Worm (Caenorhabditis elegans) whole organism, young adult: ENCODE measurements around the gene prx-6.

Source experiments
- B0261.1 ChIP-seq: sonication (generic microtip); optimal IDR thresholded peaks from 2 replicates; lab custom pipeline; 2016; ENCODE audit warnings: mild to moderate bottlenecking, missing genetic modification characterization, moderate library complexity, missing compliant biosample characterization
- B0336.3 ChIP-seq: fragments of 200-800 bp; sonication (Bioruptor generic); IDR thresholded peaks from 2 replicates; pipeline ENCODE4 v1.3.6; 2022; ENCODE audit warnings: missing genetic modification characterization, missing compliant biosample characterization
- F22D6.2 ChIP-seq: sonication (generic microtip); optimal IDR thresholded peaks from 2 replicates; lab custom pipeline; 2016; ENCODE audit warnings: mild to moderate bottlenecking, missing genetic modification characterization, missing compliant biosample characterization
- F37B4.10 ChIP-seq: fragments of 200-800 bp; sonication (Bioruptor generic); IDR thresholded peaks from 2 replicates; pipeline ENCODE4 v1.3.6; 2022; ENCODE audit warnings: missing genetic modification characterization, missing compliant biosample characterization
- F49E8.2 ChIP-seq: sonication (generic microtip); optimal IDR thresholded peaks from 3 replicates; lab custom pipeline; 2017; ENCODE audit warnings: missing genetic modification characterization, mild to moderate bottlenecking, missing compliant biosample characterization, antibody characterized with exemption, moderate library complexity; ENCODE audit not compliant: insufficient read depth
- F57A8.1 ChIP-seq: fragments of 200-800 bp; sonication (Bioruptor generic); optimal IDR thresholded peaks from 2 replicates; lab custom pipeline; 2018; ENCODE audit warnings: mild to moderate bottlenecking, missing genetic modification characterization, moderate library complexity, missing compliant biosample characterization
- K11D2.4 ChIP-seq: fragments of 200-800 bp; sonication (Bioruptor generic); IDR thresholded peaks from 2 replicates; pipeline ENCODE4 v1.3.6; 2022; ENCODE audit warnings: missing genetic modification reagents, missing genetic modification characterization, missing compliant biosample characterization
- Y53G8AR.9 ChIP-seq: fragments of 200-800 bp; sonication (Bioruptor generic); conservative IDR thresholded peaks from 2 replicates; pipeline ENCODE4 v1.3.6; 2022; ENCODE audit warnings: missing genetic modification reagents, missing genetic modification characterization, missing compliant biosample characterization
- Y67H2A.10 ChIP-seq: fragments of 200-800 bp; sonication (Bioruptor generic); conservative IDR thresholded peaks from 2 replicates; pipeline ENCODE4 v1.3.6; 2022; ENCODE audit warnings: missing genetic modification reagents, missing genetic modification characterization, missing compliant biosample characterization
- akir-1 ChIP-seq: fragments of 200-800 bp; sonication (Bioruptor generic); optimal IDR thresholded peaks from 2 replicates; lab custom pipeline; 2018; ENCODE audit warnings: mild to moderate bottlenecking, missing genetic modification characterization, moderate library complexity, missing compliant biosample characterization
- ama-1 ChIP-seq, 3 experiments: fragments of 150-350 bp in 1 of 3; sonication (generic microtip) in 2 of 3; optimal IDR thresholded peaks; 2 replicates each; lab custom pipeline; 2014 to 2018; ENCODE audit warnings: missing biosample characterization in 2 of 3, missing genetic modification characterization in 2 of 3, missing genetic modification reagents in 2 of 3
- aptf-2 ChIP-seq: fragments of 200-800 bp; sonication (Bioruptor generic); conservative IDR thresholded peaks from 2 replicates; pipeline ENCODE4 v1.3.6; 2022; ENCODE audit warnings: missing genetic modification reagents, missing genetic modification characterization, missing compliant biosample characterization
- aptf-3 ChIP-seq: fragments of 200-800 bp; sonication (Bioruptor generic); IDR thresholded peaks from 2 replicates; pipeline ENCODE4 v1.3.6; 2022; ENCODE audit warnings: missing genetic modification characterization, missing compliant biosample characterization
- athp-1 ChIP-seq: sonication (generic microtip); optimal IDR thresholded peaks from 2 replicates; lab custom pipeline; 2017; ENCODE audit warnings: mild to moderate bottlenecking, missing genetic modification characterization, missing compliant biosample characterization
- attf-3 ChIP-seq: fragments of 200-800 bp; sonication (Bioruptor generic); conservative IDR thresholded peaks from 2 replicates; pipeline ENCODE4 v1.3.6; 2022; ENCODE audit warnings: missing genetic modification reagents, missing genetic modification characterization, missing compliant biosample characterization
- bed-1 ChIP-seq: fragments of 200-800 bp; sonication (Bioruptor generic); IDR thresholded peaks from 2 replicates; pipeline ENCODE4 v1.3.6; 2022; ENCODE audit warnings: missing genetic modification reagents, missing genetic modification characterization, missing compliant biosample characterization
- bed-2 ChIP-seq: fragments of 200-800 bp; sonication (Bioruptor generic); IDR thresholded peaks from 2 replicates; pipeline ENCODE4 v1.3.6; 2022; ENCODE audit warnings: missing genetic modification reagents, missing genetic modification characterization, missing compliant biosample characterization
- ceh-40 ChIP-seq: fragments of 200-800 bp; sonication (Bioruptor generic); IDR thresholded peaks from 2 replicates; pipeline ENCODE4 v1.3.6; 2022; ENCODE audit warnings: missing genetic modification characterization, missing compliant biosample characterization
- ceh-91 ChIP-seq: fragments of 200-800 bp; sonication (Bioruptor generic); IDR thresholded peaks from 2 replicates; pipeline ENCODE4 v1.3.6; 2022; ENCODE audit warnings: missing genetic modification reagents, missing genetic modification characterization, missing compliant biosample characterization
- dox-1 ChIP-seq: fragments of 200-800 bp; sonication (Bioruptor generic); IDR thresholded peaks from 2 replicates; pipeline ENCODE4 v1.3.6; 2022; ENCODE audit warnings: missing genetic modification reagents, missing genetic modification characterization, missing compliant biosample characterization
- ekl-4 ChIP-seq: fragments of 200-800 bp; sonication (Bioruptor generic); IDR thresholded peaks from 2 replicates; pipeline ENCODE4 v1.3.6; 2022; ENCODE audit warnings: missing genetic modification reagents, missing genetic modification characterization, missing compliant biosample characterization
- fkh-3 ChIP-seq: sonication (generic microtip); optimal IDR thresholded peaks from 2 replicates; lab custom pipeline; 2016; ENCODE audit warnings: mild to moderate bottlenecking, missing genetic modification characterization, missing compliant biosample characterization
- gei-17 ChIP-seq: fragments of 200-800 bp; sonication (Bioruptor generic); optimal IDR thresholded peaks from 2 replicates; lab custom pipeline; 2018; ENCODE audit warnings: mild to moderate bottlenecking, missing genetic modification characterization, missing compliant biosample characterization
- hmg-1.2 ChIP-seq: fragments of 200-800 bp; sonication (Bioruptor generic); IDR thresholded peaks from 2 replicates; pipeline ENCODE4 v1.3.6; 2022; ENCODE audit warnings: missing genetic modification reagents, missing genetic modification characterization, missing compliant biosample characterization
- hrde-1 ChIP-seq: sonication (generic microtip); optimal IDR thresholded peaks from 2 replicates; lab custom pipeline; 2016; ENCODE audit warnings: missing genetic modification characterization, mild to moderate bottlenecking, missing compliant biosample characterization, moderate library complexity, missing genotype, missing genetic modification reagents, borderline replicate concordance
- lin-40 ChIP-seq: sonication (generic microtip); optimal IDR thresholded peaks from 2 replicates; lab custom pipeline; 2016; ENCODE audit warnings: missing genetic modification characterization, mild to moderate bottlenecking, missing compliant biosample characterization, missing genotype, missing genetic modification reagents
- lir-1 ChIP-seq: fragments of 200-800 bp; sonication (Bioruptor generic); conservative IDR thresholded peaks from 2 replicates; pipeline ENCODE4 v1.3.6; 2022; ENCODE audit warnings: missing genetic modification reagents, missing genetic modification characterization, missing compliant biosample characterization
- mes-4 ChIP-seq: sonication (generic microtip); optimal IDR thresholded peaks from 2 replicates; lab custom pipeline; 2016; ENCODE audit warnings: missing genotype, missing genetic modification characterization, missing compliant biosample characterization
- nfya-1 ChIP-seq: sonication (generic microtip); optimal IDR thresholded peaks from 2 replicates; lab custom pipeline; 2017; ENCODE audit warnings: antibody characterized with exemption, missing compliant biosample characterization, missing genetic modification characterization, borderline replicate concordance; ENCODE audit not compliant: insufficient read depth
- pha-4 ChIP-seq: fragments of 150-350 bp; sonication (generic microtip); optimal IDR thresholded peaks from 2 replicates; lab custom pipeline; 2014; ENCODE audit warnings: missing biosample characterization, missing genetic modification reagents, missing genetic modification characterization
- rcor-1 ChIP-seq: fragments of 200-800 bp; sonication (Bioruptor generic); IDR thresholded peaks from 2 replicates; pipeline ENCODE4 v1.3.6; 2022; ENCODE audit warnings: missing genetic modification reagents, missing genetic modification characterization, missing compliant biosample characterization
- rpc-1 ChIP-seq, 2 experiments: fragments of 150-350 bp in 1 of 2; sonication (generic microtip) in 1 of 2; optimal IDR thresholded peaks; 2 replicates each; lab custom pipeline; 2014 to 2018; ENCODE audit warnings: missing biosample characterization in 1 of 2, missing genetic modification characterization in 1 of 2, missing genetic modification reagents in 1 of 2, missing genotype in 1 of 2
- tbx-9 ChIP-seq: sonication (generic microtip); optimal IDR thresholded peaks from 2 replicates; lab custom pipeline; 2016; ENCODE audit warnings: borderline replicate concordance, missing genetic modification characterization, inconsistent platforms, missing compliant biosample characterization
- unc-130 ChIP-seq: sonication (generic microtip); optimal IDR thresholded peaks from 2 replicates; lab custom pipeline; 2016; ENCODE audit warnings: missing genetic modification reagents, missing genetic modification characterization, missing compliant biosample characterization
- xnd-1 ChIP-seq: sonication (generic microtip); optimal IDR thresholded peaks from 2 replicates; lab custom pipeline; 2016; ENCODE audit warnings: missing genotype, missing genetic modification reagents, missing genetic modification characterization, missing compliant biosample characterization
- ztf-26 ChIP-seq: sonication (generic microtip); optimal IDR thresholded peaks from 2 replicates; lab custom pipeline; 2017; ENCODE audit warnings: missing genetic modification characterization, missing compliant biosample characterization
- ztf-6 ChIP-seq: fragments of 200-800 bp; sonication (Bioruptor generic); IDR thresholded peaks from 2 replicates; pipeline ENCODE4 v1.3.6; 2022; ENCODE audit warnings: missing genetic modification reagents, missing genetic modification characterization, missing compliant biosample characterization

prx-6 gene

DNA sequence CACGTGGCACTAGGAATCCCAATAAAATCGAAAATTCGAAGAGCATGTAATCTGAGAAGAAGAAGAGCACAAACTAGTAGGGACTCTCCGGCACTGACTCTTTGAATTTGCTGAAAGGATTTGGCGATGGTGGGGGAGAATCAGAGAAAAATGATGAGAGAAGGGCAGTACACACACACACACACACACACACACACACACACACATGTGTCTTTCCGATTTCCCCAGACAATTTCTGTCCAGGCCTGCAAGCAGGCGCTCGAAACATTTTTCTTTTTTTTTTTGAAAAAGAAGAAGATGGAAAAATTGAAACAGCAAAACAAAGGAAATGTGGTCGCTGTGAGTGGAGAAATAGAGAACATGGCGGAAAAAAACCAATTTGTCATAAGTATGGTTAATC is 10.2 kb upstream of the prx-6 start, which contains the start of gene tig-2 (continued):
- TF ChIP-seq dox-1 (no peak), bed-1 (GFP tag; lab: Robert Waterston, UW) (no peak), xnd-1 (tag; lab: Kevin White, UChicago) (no peak), ceh-40 (no peak), K11D2.4 (GFP tag; lab: Robert Waterston, UW) (peak; percentile 52; the same call in 1 of the 2 replicates), ztf-6 (no peak), athp-1 (tag; lab: Kevin White, UChicago) (no peak), hmg-1.2 (GFP tag; lab: Robert Waterston, UW) (no peak), ztf-26 (tag; lab: Kevin White, UChicago) (peak; percentile 38)

DNA sequence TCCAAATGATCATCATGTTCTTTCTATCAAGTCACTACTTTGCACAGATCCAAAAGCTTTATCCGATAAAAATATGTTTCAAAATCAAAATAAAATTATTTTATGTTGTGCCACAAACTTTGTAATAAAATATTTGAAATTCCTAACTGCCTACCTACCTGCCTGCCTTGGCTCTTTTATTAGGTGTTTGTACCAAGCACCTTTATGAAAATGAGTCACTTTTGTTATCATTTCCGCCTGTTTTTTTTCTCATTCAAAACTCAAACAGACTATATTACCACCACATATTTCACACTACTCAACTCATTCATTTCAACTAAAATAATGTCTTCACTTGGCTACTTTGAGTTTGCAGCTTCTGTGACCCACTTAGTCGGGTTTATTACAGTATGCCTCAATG is 4.6 kb upstream of the prx-6 start, which contains the start of gene F39G3.4:
TSS of gene F39G3.4 (plus strand) at position 301 of the 400 bp plus-strand sequence.
- TF ChIP-seq unc-130 (GFP tag; lab: Kevin White, UChicago) (no peak), rpc-1 (optimal IDR thresholded peaks at IDR 0.05; lab: Kevin White, UChicago) (no peak), rpc-1 (tag; optimal IDR thresholded peaks at IDR 0.05; lab: Kevin White, UChicago) (no peak), bed-2 (GFP tag; lab: Robert Waterston, UW) (no peak), ama-1 (optimal IDR thresholded peaks at IDR 0.05; lab: Kevin White, UChicago) (no peak), ama-1 (GFP tag; optimal IDR thresholded peaks at IDR 0.05; lab: Kevin White, UChicago) (no peak), F57A8.1 (no peak), B0261.1 (tag; lab: Kevin White, UChicago) (no peak), F37B4.10 (GFP tag; lab: Robert Waterston, UW) (no peak), hmg-1.2 (GFP tag; lab: Robert Waterston, UW) (no peak), ekl-4 (GFP tag; lab: Robert Waterston, UW) (no peak), F49E8.2 (tag; lab: Kevin White, UChicago) (no peak), hrde-1 (no peak), gei-17 (GFP tag; lab: Kevin White, UChicago) (no peak), attf-3 (no peak)

DNA sequence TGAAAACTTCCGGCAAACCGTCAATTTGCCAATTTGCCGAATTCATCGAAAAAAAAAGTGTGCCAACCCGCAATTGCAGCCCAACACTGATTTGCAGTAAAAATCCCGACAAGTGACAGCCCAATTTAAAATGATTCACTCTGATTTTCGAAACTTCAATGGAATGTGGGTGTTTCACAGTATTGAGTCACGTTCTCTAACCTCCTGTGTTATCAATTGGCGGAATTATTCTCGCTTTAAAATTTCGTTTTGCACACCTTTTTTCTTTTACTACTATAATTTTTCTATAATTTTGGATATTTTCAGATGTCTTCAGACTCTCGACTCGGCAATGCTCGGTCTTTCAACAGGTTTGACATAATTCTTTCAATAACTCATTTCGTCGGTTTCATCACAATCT is 2.4 kb upstream of the prx-6 start, which contains the start of gene F39G3.5:
TSS of gene F39G3.5 (plus strand) at position 301 of the 400 bp plus-strand sequence.
- TF ChIP-seq mes-4 (tag; lab: Kevin White, UChicago) (no peak), aptf-2 (GFP tag; lab: Robert Waterston, UW) (no peak), ztf-26 (tag; lab: Kevin White, UChicago) (no peak), F37B4.10 (GFP tag; lab: Robert Waterston, UW) (no peak), nfya-1 (tag; lab: Kevin White, UChicago) (no peak), aptf-3 (GFP tag; lab: Robert Waterston, UW) (no peak), lir-1 (GFP tag; lab: Robert Waterston, UW) (no peak), B0336.3 (GFP tag; lab: Robert Waterston, UW) (no peak), F22D6.2 (no peak), ceh-91 (GFP tag; lab: Robert Waterston, UW) (no peak), unc-130 (GFP tag; lab: Kevin White, UChicago) (no peak), tbx-9 (tag; lab: Kevin White, UChicago) (no peak), rcor-1 (GFP tag; lab: Robert Waterston, UW) (no peak), fkh-3 (tag; lab: Kevin White, UChicago) (no peak), pha-4 (tag; lab: Kevin White, UChicago) (no peak), lin-40 (tag; lab: Kevin White, UChicago) (no peak), Y67H2A.10 (GFP tag; lab: Robert Waterston, UW) (no peak), akir-1 (GFP tag; lab: Kevin White, UChicago) (no peak), Y53G8AR.9 (GFP tag; lab: Robert Waterston, UW) (no peak)
